Worm (Caenorhabditis elegans) whole organism, early embryonic: Measurements from ENCODE around the gene T27E9.2.

Experiments
- ama-1 ChIP-seq: fragments of 150-350 bp; optimal IDR thresholded peaks from 2 replicates; lab custom pipeline; 2014
- flt-1 ChIP-seq: fragments of 200-800 bp; sonication (Bioruptor generic); IDR thresholded peaks from 2 replicates; pipeline ENCODE4 v1.3.6; 2022; ENCODE audit warnings: missing genetic modification characterization, missing compliant biosample characterization

DNA sequence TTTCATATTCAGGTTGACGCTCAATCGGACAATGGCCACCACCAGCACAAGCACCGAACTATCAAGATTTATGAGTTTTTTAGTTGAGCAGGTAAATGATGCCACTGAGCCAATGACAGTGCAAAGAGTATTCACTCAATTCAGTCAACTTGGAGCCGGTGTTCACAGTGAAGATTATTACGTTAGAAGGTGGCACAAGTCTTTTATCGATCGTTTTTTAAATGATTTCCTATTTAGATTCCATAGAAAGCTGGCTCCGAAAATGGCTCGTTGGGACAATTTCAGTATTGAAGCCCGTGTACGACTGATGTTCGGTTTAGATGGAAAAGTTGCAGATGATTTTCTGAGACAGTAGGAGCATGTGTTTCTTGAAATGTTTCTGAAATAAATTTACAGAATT, 39.2 kb upstream of the T27E9.2 start, which contains the start of gene T28A8.5:
- TF ChIP-seq ama-1 (lab: Kevin White, UChicago) (no peak), flt-1 (no peak)
